Worm (Caenorhabditis elegans) whole organism, L4/young adult: ENCODE measurements around the gene his-16.

ENCODE experiments used
- W03F9.2 ChIP-seq: fragments of 150-350 bp; optimal IDR thresholded peaks from 2 replicates; lab custom pipeline; 2014; ENCODE audit warnings: missing biosample characterization, missing genetic modification characterization
- dao-5 ChIP-seq: sonication (generic microtip); optimal IDR thresholded peaks from 2 replicates; lab custom pipeline; 2016; ENCODE audit warnings: missing genotype, missing genetic modification characterization, moderate library complexity, missing compliant biosample characterization
- him-1 ChIP-seq: sonication (generic microtip); optimal IDR thresholded peaks from 2 replicates; lab custom pipeline; 2016; ENCODE audit warnings: missing genotype, missing genetic modification reagents, missing genetic modification characterization, missing compliant biosample characterization

his-16 gene

DNA sequence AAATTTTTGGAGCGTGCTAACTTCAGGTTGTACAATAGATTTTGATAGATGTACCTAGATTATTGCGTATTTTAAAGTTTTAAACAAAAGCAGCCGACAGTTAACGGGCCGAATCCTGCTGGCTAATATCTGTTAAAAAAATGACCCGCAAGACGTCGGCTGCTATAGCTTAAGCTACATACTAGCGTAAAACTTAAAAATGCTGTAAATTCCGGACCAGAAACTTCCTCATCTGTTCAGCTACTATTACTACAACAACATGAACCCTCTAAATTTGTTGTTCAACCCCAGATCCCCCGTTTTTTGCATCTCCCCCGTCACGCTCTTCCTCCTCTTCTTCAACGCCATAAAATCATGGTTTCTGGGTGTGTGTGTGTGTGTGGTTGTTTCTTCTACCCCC is 31.0 kb downstream of the his-16 start:
- TF ChIP-seq W03F9.2 (tag; lab: Kevin White, UChicago) (no peak), him-1 (tag; lab: Kevin White, UChicago) (no peak), dao-5 (no peak)

DNA sequence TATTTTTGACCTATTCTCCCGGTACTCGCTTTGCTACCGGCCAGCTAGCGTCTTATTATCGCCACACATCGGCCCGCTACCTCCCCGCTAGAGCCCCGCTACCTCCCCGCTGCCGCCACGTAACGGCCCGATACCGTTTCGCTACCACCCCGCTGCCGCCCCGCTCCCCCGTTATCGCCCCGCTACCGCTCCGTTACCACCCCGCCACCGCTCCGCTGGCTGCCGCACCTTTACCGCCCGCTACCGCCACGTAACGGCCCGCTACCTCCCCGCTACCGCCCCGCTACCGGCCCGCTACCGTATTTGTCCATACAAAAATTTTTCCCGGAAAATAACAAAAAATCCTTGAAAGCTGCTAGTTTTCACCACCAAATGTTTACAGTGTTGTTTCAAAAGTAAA is 32.4 kb downstream of the his-16 start:
- no peak for TF ChIP-seq him-1 (tag; lab: Kevin White, UChicago)
- no peak for TF ChIP-seq dao-5
- no peak for TF ChIP-seq W03F9.2 (tag; lab: Kevin White, UChicago)

DNA sequence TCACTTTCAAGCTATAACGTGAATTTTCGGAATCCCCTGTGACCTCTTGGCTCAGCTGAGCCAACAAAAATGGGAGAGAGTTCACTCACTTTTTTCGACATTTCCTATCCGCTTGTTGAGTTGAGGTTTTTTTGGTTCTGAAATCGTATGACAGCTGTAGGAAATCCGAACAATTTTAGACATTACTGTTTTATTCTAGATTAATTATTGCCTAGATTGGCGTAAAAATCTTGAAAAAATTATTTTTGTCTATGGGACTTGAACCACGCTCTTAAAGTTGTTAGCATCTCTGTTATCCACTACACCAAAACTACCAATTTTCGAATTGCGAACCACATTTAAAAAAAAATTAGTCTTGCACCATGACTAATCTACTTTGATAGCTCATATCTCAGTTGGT is 34.1 kb downstream of the his-16 start, which contains the start of gene C01B9.4:
C01B9.4 (minus strand) TSS at position 101 of the 400 bp plus-strand sequence.
- TF ChIP-seq him-1 (tag; lab: Kevin White, UChicago) (no peak), W03F9.2 (tag; lab: Kevin White, UChicago) (no peak), dao-5 (no peak)

DNA sequence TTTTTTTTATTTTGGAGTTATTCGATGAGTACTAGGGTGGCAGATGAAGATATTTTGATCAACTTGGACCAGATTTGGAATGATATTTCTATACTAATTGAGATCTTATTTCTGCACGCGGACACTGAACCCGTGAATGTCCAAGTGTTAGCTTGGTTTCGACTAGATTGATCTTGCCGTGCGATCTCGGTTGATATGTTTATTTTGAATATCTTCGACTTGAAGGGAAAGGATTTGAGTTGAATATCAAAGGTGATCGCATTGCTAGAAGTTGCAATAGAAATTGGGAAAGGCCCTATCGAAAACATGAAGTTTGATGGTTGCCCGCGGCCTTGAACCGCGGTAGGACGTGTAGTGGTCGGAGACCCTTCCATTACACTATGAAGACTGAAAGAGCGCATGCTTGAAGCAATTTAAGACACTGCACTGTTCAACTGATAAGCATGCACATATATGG is 37.1 kb downstream of the his-16 start:
- TF ChIP-seq him-1 (tag; lab: Kevin White, UChicago): no peak
- TF ChIP-seq dao-5: peak; percentile 59
- TF ChIP-seq W03F9.2 (tag; lab: Kevin White, UChicago): no peak

DNA sequence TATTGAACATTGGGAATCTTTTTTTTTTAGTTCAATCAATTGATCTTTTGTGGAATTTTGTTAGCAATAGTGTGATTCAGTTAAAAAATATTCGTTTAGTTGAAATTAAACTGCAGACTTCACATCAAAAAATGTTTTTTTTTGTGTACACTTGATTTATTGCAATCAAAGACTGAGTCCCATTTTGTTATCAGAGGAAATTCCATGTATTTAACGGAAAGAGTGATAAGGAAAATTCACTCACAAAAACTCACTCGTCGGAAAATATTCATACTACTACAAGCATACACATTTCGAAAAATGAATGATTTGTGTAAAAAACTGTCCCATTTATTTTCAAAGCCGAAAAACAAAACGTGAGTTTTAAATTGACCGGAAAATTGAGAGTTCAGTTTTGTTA is 46.6 kb downstream of the his-16 start, which contains the start of gene C01B9.1:
C01B9.1 (plus strand) TSS at position 241 of the 400 bp plus-strand sequence.
- no peak for TF ChIP-seq W03F9.2 (tag; lab: Kevin White, UChicago)
- TF ChIP-seq him-1 (tag; lab: Kevin White, UChicago): no peak
- no peak for TF ChIP-seq dao-5
